Worm (Caenorhabditis elegans): ENCODE results near the gene Y53F4B.17.
A peak's percentile ranks its signal among the peaks of the same experiment; 100 is the strongest.
"Not testable (repeated sequence)": the region's sequence is repeated elsewhere in the genome, so short reads cannot be mapped to it uniquely, and the experiment has no call there.

Gene Y53F4B.17

DNA sequence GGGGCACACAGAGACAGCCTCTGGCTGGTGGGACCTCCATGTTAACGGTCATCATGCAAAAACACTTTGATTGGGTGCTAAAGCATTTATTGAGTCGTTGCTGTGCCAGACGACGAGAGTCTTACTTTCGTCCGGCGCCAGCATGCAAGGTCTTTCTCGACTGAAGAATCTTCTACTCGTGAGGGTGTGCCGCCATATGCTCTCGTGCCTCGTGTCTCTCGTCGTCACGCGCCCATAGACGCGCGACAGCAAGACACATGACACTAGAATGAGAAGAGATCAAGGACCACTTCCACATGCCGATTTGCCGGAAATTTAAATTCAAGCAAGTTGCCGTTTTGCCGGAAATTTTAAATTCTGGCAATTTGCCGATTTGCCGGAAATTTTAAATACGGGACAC, 14.6 kb upstream of the Y53F4B.17 start:
- 0 out of 2 replicates have a peak, but pooled peaks have one; percentile 52 for TF ChIP-seq C06A6.2 (GFP tag; conservative IDR thresholded peaks at IDR 0.05)
- peak; percentile 18; the same call in 1 of the 2 replicates for TF ChIP-seq ceh-100 (GFP tag; IDR thresholded peaks at IDR 0.05)
- TF ChIP-seq K12H6.12 (tag; optimal IDR thresholded peaks at IDR 0.05): peak; percentile 38
- TF ChIP-seq ekl-4 (GFP tag; IDR thresholded peaks at IDR 0.05): peak; percentile 38; the same call in 1 of the 2 replicates
- TF ChIP-seq dox-1 (GFP tag; IDR thresholded peaks at IDR 0.05): peak; percentile 17; the same call in 1 of the 2 replicates
- not testable (repeated sequence) for TF ChIP-seq snpc-4 (GFP tag; optimal IDR thresholded peaks at IDR 0.05); cebp-1 (GFP tag; IDR thresholded peaks at IDR 0.05)
- peak in 1 of 4 experiments; percentile 24 for TF ChIP-seq snpc-4 (tag; optimal IDR thresholded peaks at IDR 0.05)
- peak; percentile 59 for TF ChIP-seq mcd-1 (GFP tag; IDR thresholded peaks at IDR 0.05)
- peak; percentile 56; the same call in 1 of the 2 replicates for TF ChIP-seq nfyb-1 (GFP tag; IDR thresholded peaks at IDR 0.05)
- peak; percentile 34 for TF ChIP-seq cebp-1 (tag; optimal IDR thresholded peaks at IDR 0.05)

DNA sequence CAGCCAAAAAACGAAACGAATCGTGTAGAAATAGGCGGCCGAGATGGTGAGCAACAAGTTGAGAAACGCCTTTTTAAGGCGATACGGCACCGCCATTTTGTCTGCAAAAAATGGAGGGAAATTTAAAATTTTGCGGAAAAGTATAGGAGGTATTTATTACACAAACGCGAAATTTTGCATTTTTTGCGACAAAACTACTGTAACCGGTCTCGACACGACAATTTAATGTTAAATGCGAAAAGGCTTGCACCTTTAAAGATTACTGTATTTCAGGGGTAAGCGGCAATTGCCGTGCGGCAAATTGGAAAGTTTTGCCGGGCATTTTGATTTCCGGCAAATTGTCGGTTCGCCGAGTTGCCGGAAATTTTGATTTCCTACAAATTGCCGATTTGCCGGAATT, 13.1 kb downstream of the Y53F4B.17 start, which contains the start of gene Y53F4B.18:
Gene Y53F4B.18, minus strand, starts transcription at position 101 of the 400 bp plus-strand sequence.
- TF ChIP-seq egrh-3 (GFP tag; IDR thresholded peaks at IDR 0.05) (no peak), athp-1 (tag; optimal IDR thresholded peaks at IDR 0.05) (no peak), attf-6 (GFP tag; IDR thresholded peaks at IDR 0.05) (no peak), snpc-4 (GFP tag; optimal IDR thresholded peaks at IDR 0.05) (no peak), snpc-4 (tag; optimal IDR thresholded peaks at IDR 0.05) (no peak), lsl-1 (GFP tag; optimal IDR thresholded peaks at IDR 0.05) (no peak), sptf-2 (GFP tag; optimal IDR thresholded peaks at IDR 0.05) (no peak), ztf-28 (GFP tag; IDR thresholded peaks at IDR 0.05) (no peak), somi-1 (GFP tag; optimal IDR thresholded peaks at IDR 0.05) (no peak), ztf-22 (GFP tag; optimal IDR thresholded peaks at IDR 0.05) (no peak)

DNA sequence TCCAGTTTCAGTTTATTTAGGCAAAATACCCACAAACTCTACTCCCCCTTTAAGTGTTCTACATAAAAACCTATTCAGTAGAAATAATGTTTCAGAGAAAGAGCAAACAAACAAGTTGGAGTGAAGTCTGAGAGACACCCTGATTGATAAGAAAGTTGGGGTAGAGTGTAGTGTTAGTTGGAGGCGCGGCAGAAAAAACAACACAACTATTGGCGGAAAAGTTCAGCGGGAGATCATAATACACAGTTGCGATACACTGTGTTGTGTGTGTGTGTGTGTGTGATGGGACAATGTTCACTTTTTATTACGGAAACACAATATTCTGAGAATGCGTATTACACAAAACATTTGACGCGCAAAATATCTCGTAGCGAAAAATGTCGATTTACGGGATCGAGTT, 16.3 kb downstream of the Y53F4B.17 start:
- TF ChIP-seq lin-40 (tag; optimal IDR thresholded peaks at IDR 0.05) (peak; percentile 3), zim-3 (tag; optimal IDR thresholded peaks at IDR 0.05) (no peak), nhr-80 (tag; optimal IDR thresholded peaks at IDR 0.05) (peak; percentile 60)

DNA sequence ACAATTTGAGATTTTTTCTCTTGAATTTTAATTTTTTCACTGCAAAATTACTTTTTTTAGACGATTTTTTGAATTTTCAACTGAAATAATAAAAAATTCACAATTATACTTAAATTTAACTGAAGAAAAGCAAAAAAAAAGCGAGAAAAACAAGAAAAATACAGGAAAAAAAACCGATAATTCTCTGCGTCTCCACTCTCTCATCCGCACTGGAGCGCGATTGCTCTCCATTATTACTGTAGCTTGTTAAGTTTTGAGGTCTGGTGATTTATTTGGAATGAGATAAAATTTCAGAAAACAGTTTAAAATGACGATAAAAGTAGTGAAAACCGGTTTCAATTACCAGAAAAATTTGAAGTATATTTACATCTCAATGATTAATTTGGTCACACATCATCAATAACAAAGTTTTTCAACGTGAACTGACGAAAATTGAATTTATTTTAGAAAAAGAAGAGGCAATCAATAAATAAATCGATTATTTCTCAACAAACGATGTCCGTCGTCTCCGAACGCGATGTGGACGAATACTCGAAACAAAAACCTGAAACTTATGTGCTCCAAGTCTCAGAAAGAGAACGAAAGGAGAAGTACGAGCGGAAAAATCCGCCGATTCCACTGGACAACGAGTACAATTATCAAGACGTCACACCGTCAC, 18.5 kb downstream of the Y53F4B.17 start, which contains the start of gene Y53F4B.19:
Gene Y53F4B.19, plus strand, starts transcription at position 157 of the 658 bp plus-strand sequence.
- TF ChIP-seq sptf-2 (GFP tag; optimal IDR thresholded peaks at IDR 0.05) (no peak), B0035.1 (tag; optimal IDR thresholded peaks at IDR 0.05) (no peak), madf-6 (GFP tag; IDR thresholded peaks at IDR 0.05) (peak; percentile 98), madf-8 (GFP tag; conservative IDR thresholded peaks at IDR 0.05) (peak; percentile 97), nfyb-1 (GFP tag; IDR thresholded peaks at IDR 0.05) (no peak), hmg-20 (GFP tag; IDR thresholded peaks at IDR 0.05) (no peak), T26A5.8 (tag; optimal IDR thresholded peaks at IDR 0.05) (no peak), tlf-1 (GFP tag; optimal IDR thresholded peaks at IDR 0.05) (no peak), ekl-4 (GFP tag; IDR thresholded peaks at IDR 0.05) (no peak), snpc-3.4 (tag; optimal IDR thresholded peaks at IDR 0.05) (peak; percentile 58), nhr-179 (tag; optimal IDR thresholded peaks at IDR 0.05) (no peak), aptf-2 (GFP tag; conservative IDR thresholded peaks at IDR 0.05) (no peak), him-1 (tag; optimal IDR thresholded peaks at IDR 0.05) (peak; percentile 18), snpc-4 (GFP tag; optimal IDR thresholded peaks at IDR 0.05) (peak; percentile 25), snpc-4 (tag; optimal IDR thresholded peaks at IDR 0.05) (peak; percentile 14 to 74 (median 41)), nhr-90 (tag; optimal IDR thresholded peaks at IDR 0.05) (no peak), F57C9.4 (tag; optimal IDR thresholded peaks at IDR 0.05) (no peak), Y67H2A.10 (GFP tag; conservative IDR thresholded peaks at IDR 0.05) (no peak), D2030.7 (GFP tag; IDR thresholded peaks at IDR 0.05) (peak; percentile 92), mel-28 (tag; optimal IDR thresholded peaks at IDR 0.05; ENCODE audit: borderline replicate concordance) (no peak), ztf-28 (GFP tag; IDR thresholded peaks at IDR 0.05) (no peak), madf-3 (GFP tag; IDR thresholded peaks at IDR 0.05) (no peak), F23B12.7 (tag; optimal IDR thresholded peaks at IDR 0.05; ENCODE audit: insufficient read depth) (peak; percentile 47), F55B11.4 (tag; optimal IDR thresholded peaks at IDR 0.05; ENCODE audit: borderline replicate concordance, insufficient read depth) (no peak), F33H1.4 (GFP tag; IDR thresholded peaks at IDR 0.05) (peak; percentile 64), snpc-1.1 (tag; optimal IDR thresholded peaks at IDR 0.05; ENCODE audit: insufficient read depth) (peak; percentile 74)

Measured in whole organism, young adult.